Fruit fly (Drosophila melanogaster): ENCODE measurements around the gene knk.

- no peak for TF ChIP-seq D1 (tag; optimal IDR thresholded peaks at IDR 0.05)
- TF ChIP-seq CG32121 (GFP tag; IDR thresholded peaks at IDR 0.05) = no peak
- no peak for TF ChIP-seq CG4496 (GFP tag; IDR thresholded peaks at IDR 0.05)
- no peak for TF ChIP-seq CG15710 (tag; optimal IDR thresholded peaks at IDR 0.05)
- TF ChIP-seq Snoo (tag; optimal IDR thresholded peaks at IDR 0.05) = no peak
- no peak for TF ChIP-seq rn (GFP tag; IDR thresholded peaks at IDR 0.05)
- TF ChIP-seq CG8301 (tag; optimal IDR thresholded peaks at IDR 0.05) = no peak
- TF ChIP-seq EcR (GFP tag; optimal IDR thresholded peaks at IDR 0.05) = no peak
- no peak for TF ChIP-seq CG34367 (tag; optimal IDR thresholded peaks at IDR 0.05)
- TF ChIP-seq CG12605 (GFP tag; IDR thresholded peaks at IDR 0.05) = no peak
- TF ChIP-seq CG9948 (tag; optimal IDR thresholded peaks at IDR 0.05) = no peak
- TF ChIP-seq fd96Ca (GFP tag; IDR thresholded peaks at IDR 0.05) = no peak
- no peak for TF ChIP-seq CG14655 (GFP tag; optimal IDR thresholded peaks at IDR 0.05)
Observed at dm6 chr3R:10148376-10148887, 23.0 kb upstream of the knk start.

All from whole organism, pupa.